Fruit fly (Drosophila melanogaster): ENCODE data around the gene Tmf.

The Tmf gene

dm6 chrX:6856332-6856995 lies 12.3 kb downstream of the Tmf start (continued):
- TF ChIP-seq CG1602 (GFP tag; optimal IDR thresholded peaks at IDR 0.05) = peak; percentile 43
- TF ChIP-seq Blimp-1 (GFP tag; optimal IDR thresholded peaks at IDR 0.05) = peak; percentile 72
- no peak for TF ChIP-seq CTCF (GFP tag; optimal IDR thresholded peaks at IDR 0.05)
- peak; percentile 47 for TF ChIP-seq CG17568 (GFP tag; optimal IDR thresholded peaks at IDR 0.05)
- TF ChIP-seq Sox100B (GFP tag; optimal IDR thresholded peaks at IDR 0.05) = peak; percentile 71
- TF ChIP-seq toy (GFP tag; IDR thresholded peaks at IDR 0.05) = no peak
- TF ChIP-seq nom (GFP tag; optimal IDR thresholded peaks at IDR 0.05) = no peak
- no peak for TF ChIP-seq CG16863 (GFP tag; optimal IDR thresholded peaks at IDR 0.05)
- TF ChIP-seq gsb-n (tag; optimal IDR thresholded peaks at IDR 0.05) = peak; percentile 71
- TF ChIP-seq NfI (GFP tag; optimal IDR thresholded peaks at IDR 0.05) = peak; percentile 71
- TF ChIP-seq gcm2 (GFP tag; optimal IDR thresholded peaks at IDR 0.05) = no peak
- no peak for TF ChIP-seq CG9609 (GFP tag; optimal IDR thresholded peaks at IDR 0.05)
- TF ChIP-seq sd (tag; optimal IDR thresholded peaks at IDR 0.05) = peak; percentile 18
- peak; percentile 76 for TF ChIP-seq CG6813 (GFP tag; optimal IDR thresholded peaks at IDR 0.05)
- peak; percentile 26; the same call in 1 of the 4 replicates for TF ChIP-seq Gug (GFP tag; IDR thresholded peaks at IDR 0.05)
- peak; percentile 35 for TF ChIP-seq Ets65A (GFP tag)
- peak; percentile 49; the same call in 1 of the 2 replicates for TF ChIP-seq E2f2 (GFP tag; IDR thresholded peaks at IDR 0.05)
- peak; percentile 50 for TF ChIP-seq CG32767 (GFP tag; IDR thresholded peaks at IDR 0.05)
- no peak for TF ChIP-seq pita (GFP tag; optimal IDR thresholded peaks at IDR 0.05)
- peak; percentile 71 for TF ChIP-seq CG6689 (GFP tag; IDR thresholded peaks at IDR 0.05)
- TF ChIP-seq seq (GFP tag; IDR thresholded peaks at IDR 0.05) = peak; percentile 75
- peak; percentile 79 for TF ChIP-seq CG18262 (tag; optimal IDR thresholded peaks at IDR 0.05)
- no peak for TF ChIP-seq chinmo (GFP tag; IDR thresholded peaks at IDR 0.05; ENCODE audit: partially characterized antibody)
- peak; percentile 70 for TF ChIP-seq al (GFP tag; IDR thresholded peaks at IDR 0.05)
- TF ChIP-seq Fer3 (tag; optimal IDR thresholded peaks at IDR 0.05) = peak; percentile 79
- 0 out of 3 replicates have a peak, but pooled peaks have one; percentile 45 for TF ChIP-seq C15 (GFP tag; IDR thresholded peaks at IDR 0.05)
- TF ChIP-seq CG10654 (GFP tag; optimal IDR thresholded peaks at IDR 0.05) = peak; percentile 37
- peak; percentile 57 for TF ChIP-seq CG10462 (GFP tag; optimal IDR thresholded peaks at IDR 0.05)
- TF ChIP-seq so (GFP tag; IDR thresholded peaks at IDR 0.05) = 0 out of 3 replicates have a peak, but pooled peaks have one; percentile 53
- TF ChIP-seq CG17359 (tag; optimal IDR thresholded peaks at IDR 0.05) = peak; percentile 82
- TF ChIP-seq dmrt99B (tag; optimal IDR thresholded peaks at IDR 0.05) = peak; percentile 85
- TF ChIP-seq CG7556 (GFP tag; optimal IDR thresholded peaks at IDR 0.05) = peak; percentile 63
- no peak for TF ChIP-seq Bdp1 (GFP tag; optimal IDR thresholded peaks at IDR 0.05)
- peak; percentile 75 for TF ChIP-seq Aef1 (GFP tag; IDR thresholded peaks at IDR 0.05)
- peak; percentile 35; the same call in 1 of the 2 replicates for TF ChIP-seq Poxn (GFP tag; IDR thresholded peaks at IDR 0.05)
- no peak for TF ChIP-seq CG2202 (tag; optimal IDR thresholded peaks at IDR 0.05)
- TF ChIP-seq ATbp (GFP tag; optimal IDR thresholded peaks at IDR 0.05) = peak; percentile 76
- no peak for TF ChIP-seq luna (GFP tag; optimal IDR thresholded peaks at IDR 0.05)
- TF ChIP-seq CG12942 (GFP tag; optimal IDR thresholded peaks at IDR 0.05) = peak; percentile 11
- TF ChIP-seq Lhr (GFP tag; optimal IDR thresholded peaks at IDR 0.05) = no peak
- TF ChIP-seq BtbVII (GFP tag; optimal IDR thresholded peaks at IDR 0.05) = peak; percentile 16
- TF ChIP-seq CG4328 (GFP tag; optimal IDR thresholded peaks at IDR 0.05) = no peak
- no peak for TF ChIP-seq D (optimal IDR thresholded peaks at IDR 0.05)
- TF ChIP-seq D (GFP tag; optimal IDR thresholded peaks at IDR 0.05) = peak; percentile 47
- no peak for TF ChIP-seq jing (GFP tag; optimal IDR thresholded peaks at IDR 0.05)
- peak; percentile 76 for TF ChIP-seq Dek (tag; optimal IDR thresholded peaks at IDR 0.05)
- TF ChIP-seq MTF-1 (GFP tag; optimal IDR thresholded peaks at IDR 0.05; ENCODE audit: borderline replicate concordance) = no peak
- peak; percentile 4 for TF ChIP-seq HHEX (GFP tag; optimal IDR thresholded peaks at IDR 0.05)
- TF ChIP-seq CG6654 (GFP tag; optimal IDR thresholded peaks at IDR 0.05) = peak; percentile 18
- TF ChIP-seq tap (tag; optimal IDR thresholded peaks at IDR 0.05) = peak; percentile 70

Measured in whole organism, embryonic.